Worm (Caenorhabditis elegans) whole organism, late embryonic: ENCODE results near the gene elo-2.

Experiments used
- C08G9.2 ChIP-seq: sonication (generic microtip); optimal IDR thresholded peaks from 2 replicates; lab custom pipeline; 2016; ENCODE audit warnings: mild to moderate bottlenecking, missing genetic modification characterization, moderate library complexity, missing compliant biosample characterization
- K09A11.1 ChIP-seq: sonication (generic microtip); optimal IDR thresholded peaks from 2 replicates; lab custom pipeline; 2017; ENCODE audit warnings: antibody characterized with exemption, mild to moderate bottlenecking, missing genetic modification characterization, missing compliant biosample characterization; ENCODE audit not compliant: insufficient read depth
- T23F11.4 ChIP-seq: fragments of 200-800 bp; sonication (Bioruptor generic); optimal IDR thresholded peaks from 2 replicates; lab custom pipeline; 2018; ENCODE audit warnings: mild to moderate bottlenecking, missing genetic modification characterization, missing compliant biosample characterization
- Y22D7AL.16 ChIP-seq: sonication (generic microtip); optimal IDR thresholded peaks from 2 replicates; lab custom pipeline; 2016; ENCODE audit warnings: missing genetic modification characterization, missing compliant biosample characterization
- ahr-1 ChIP-seq: sonication (generic microtip); optimal IDR thresholded peaks from 2 replicates; lab custom pipeline; 2016; ENCODE audit warnings: missing genetic modification characterization, missing compliant biosample characterization
- ceh-2 ChIP-seq: sonication (generic microtip); optimal IDR thresholded peaks from 2 replicates; lab custom pipeline; 2016; ENCODE audit warnings: missing genotype, missing genetic modification characterization, missing compliant biosample characterization
- ceh-22 ChIP-seq: sonication (generic microtip); optimal IDR thresholded peaks from 2 replicates; lab custom pipeline; 2017; ENCODE audit warnings: missing biosample characterization, missing genetic modification characterization
- ceh-24 ChIP-seq: sonication (generic microtip); optimal IDR thresholded peaks from 2 replicates; lab custom pipeline; 2016; ENCODE audit warnings: mild to moderate bottlenecking, missing genetic modification characterization, missing compliant biosample characterization
- ceh-30 ChIP-seq: fragments of 150-350 bp; optimal IDR thresholded peaks from 2 replicates; lab custom pipeline; 2014; ENCODE audit warnings: missing biosample characterization, missing genetic modification characterization
- ceh-48 ChIP-seq: sonication (generic microtip); optimal IDR thresholded peaks from 2 replicates; lab custom pipeline; 2016; ENCODE audit warnings: missing genetic modification characterization, inconsistent platforms, missing compliant biosample characterization
- elt-4 ChIP-seq: sonication (generic microtip); optimal IDR thresholded peaks from 2 replicates; lab custom pipeline; 2016; ENCODE audit warnings: missing genetic modification characterization, missing compliant biosample characterization
- ets-4 ChIP-seq: sonication (generic microtip); optimal IDR thresholded peaks from 2 replicates; lab custom pipeline; 2016; ENCODE audit warnings: missing genetic modification characterization, missing compliant biosample characterization
- eyg-1 ChIP-seq: sonication (generic microtip); optimal IDR thresholded peaks from 2 replicates; lab custom pipeline; 2016; ENCODE audit warnings: missing genotype, missing genetic modification characterization, missing compliant biosample characterization
- fax-1 ChIP-seq: sonication (generic microtip); optimal IDR thresholded peaks from 2 replicates; lab custom pipeline; 2016; ENCODE audit warnings: missing genotype, missing genetic modification characterization, missing compliant biosample characterization
- fkh-10 ChIP-seq: fragments of 150-350 bp; optimal IDR thresholded peaks from 2 replicates; lab custom pipeline; 2014; ENCODE audit warnings: missing biosample characterization, missing genetic modification reagents, missing genetic modification characterization
- gmeb-2 ChIP-seq: sonication (generic microtip); optimal IDR thresholded peaks from 2 replicates; lab custom pipeline; 2016; ENCODE audit warnings: missing genetic modification characterization, inconsistent platforms, missing compliant biosample characterization
- hlh-13 ChIP-seq: fragments of 200-800 bp; sonication (Bioruptor generic); optimal IDR thresholded peaks from 2 replicates; lab custom pipeline; 2018; ENCODE audit warnings: mild to moderate bottlenecking, missing genetic modification characterization, missing compliant biosample characterization
- hlh-30 ChIP-seq: sonication (generic microtip); optimal IDR thresholded peaks from 2 replicates; lab custom pipeline; 2017; ENCODE audit warnings: antibody characterized with exemption, missing genetic modification characterization, missing compliant biosample characterization; ENCODE audit not compliant: insufficient read depth
- madf-2 ChIP-seq: sonication (generic microtip); optimal IDR thresholded peaks from 2 replicates; lab custom pipeline; 2017; ENCODE audit warnings: missing genetic modification characterization, missing compliant biosample characterization
- mec-3 ChIP-seq: sonication (generic microtip); optimal IDR thresholded peaks from 2 replicates; lab custom pipeline; 2016; ENCODE audit warnings: borderline replicate concordance, missing genetic modification characterization, missing compliant biosample characterization
- nhr-232 ChIP-seq: sonication (generic microtip); optimal IDR thresholded peaks from 2 replicates; lab custom pipeline; 2016; ENCODE audit warnings: missing genetic modification characterization, missing compliant biosample characterization
- npax-4 ChIP-seq: sonication (generic microtip); optimal IDR thresholded peaks from 2 replicates; lab custom pipeline; 2016; ENCODE audit warnings: missing genetic modification characterization, missing compliant biosample characterization
- pag-3 ChIP-seq: sonication (generic microtip); optimal IDR thresholded peaks from 2 replicates; lab custom pipeline; 2016; ENCODE audit warnings: missing compliant biosample characterization, missing genetic modification characterization, borderline replicate concordance
- pat-9 ChIP-seq: fragments of 200-800 bp; sonication (Bioruptor generic); optimal IDR thresholded peaks from 2 replicates; lab custom pipeline; 2018; ENCODE audit warnings: mild to moderate bottlenecking, missing genetic modification characterization, moderate library complexity, missing compliant biosample characterization
- pax-1 ChIP-seq: fragments of 150-350 bp; optimal IDR thresholded peaks from 2 replicates; lab custom pipeline; 2014; ENCODE audit warnings: missing biosample characterization, missing genetic modification characterization
- pha-2 ChIP-seq: sonication (generic microtip); optimal IDR thresholded peaks from 2 replicates; lab custom pipeline; 2017; ENCODE audit warnings: mild to moderate bottlenecking, missing genetic modification characterization, missing compliant biosample characterization
- pha-4 ChIP-seq: fragments of 150-350 bp; optimal IDR thresholded peaks from 2 replicates; lab custom pipeline; 2018; ENCODE audit warnings: missing biosample characterization, missing genetic modification reagents, missing genetic modification characterization
- pqm-1 ChIP-seq: sonication (generic microtip); optimal IDR thresholded peaks from 2 replicates; lab custom pipeline; 2016; ENCODE audit warnings: missing genetic modification characterization, missing compliant biosample characterization
- pros-1 ChIP-seq: fragments of 150-350 bp; optimal IDR thresholded peaks from 2 replicates; lab custom pipeline; 2014; ENCODE audit warnings: missing biosample characterization, missing genetic modification reagents, missing genetic modification characterization
- ref-2 ChIP-seq: sonication (generic microtip); optimal IDR thresholded peaks from 2 replicates; lab custom pipeline; 2016; ENCODE audit warnings: missing genetic modification characterization, missing compliant biosample characterization
- rnt-1 ChIP-seq: sonication (generic microtip); optimal IDR thresholded peaks from 2 replicates; lab custom pipeline; 2016; ENCODE audit warnings: missing genetic modification characterization, missing compliant biosample characterization
- sox-2 ChIP-seq: fragments of 200-800 bp; sonication (Bioruptor generic); IDR thresholded peaks from 2 replicates; pipeline ENCODE4 v1.3.6; 2022; ENCODE audit warnings: missing genetic modification reagents, missing genetic modification characterization, missing compliant biosample characterization
- sox-4 ChIP-seq: sonication (generic microtip); optimal IDR thresholded peaks from 2 replicates; lab custom pipeline; 2017; ENCODE audit warnings: mild to moderate bottlenecking, missing genetic modification characterization, inconsistent platforms, missing compliant biosample characterization
- tbx-7 ChIP-seq: sonication (generic microtip); optimal IDR thresholded peaks from 2 replicates; lab custom pipeline; 2016; ENCODE audit warnings: missing genotype, missing genetic modification characterization, missing compliant biosample characterization
- ttx-3 ChIP-seq: sonication (generic microtip); optimal IDR thresholded peaks from 2 replicates; lab custom pipeline; 2016; ENCODE audit warnings: missing genetic modification reagents, missing genetic modification characterization, missing compliant biosample characterization
- unc-3 ChIP-seq, 2 experiments: fragments of 200-800 bp in 1 of 2; sonication (Bioruptor generic) in 1 of 2; sonication (generic microtip) in 1 of 2; conservative IDR thresholded peaks in 1 of 2; optimal IDR thresholded peaks in 1 of 2; 2 replicates each; pipeline versions ENCODE4 v1.3.6 to Lab custom; 2016 to 2022; ENCODE audit warnings: missing compliant biosample characterization in 2 of 2, missing genetic modification characterization in 2 of 2, missing genetic modification reagents in 1 of 2
- unc-42 ChIP-seq: sonication (generic microtip); optimal IDR thresholded peaks from 2 replicates; lab custom pipeline; 2016; ENCODE audit warnings: missing genotype, missing genetic modification characterization, missing compliant biosample characterization
- unc-55 ChIP-seq: sonication (generic microtip); optimal IDR thresholded peaks from 2 replicates; lab custom pipeline; 2017; ENCODE audit warnings: missing biosample characterization, missing genetic modification reagents, missing genetic modification characterization
- unc-86 ChIP-seq: sonication (generic microtip); optimal IDR thresholded peaks from 2 replicates; lab custom pipeline; 2016; ENCODE audit warnings: missing genetic modification characterization, missing compliant biosample characterization
- ztf-16 ChIP-seq: sonication (generic microtip); optimal IDR thresholded peaks from 2 replicates; lab custom pipeline; 2017; ENCODE audit warnings: missing genetic modification characterization, missing compliant biosample characterization

The elo-2 gene

ce11 chrIV:17473034-17473433 lies 5.8 kb upstream of the elo-2 start, which contains the start of gene gba-3:
TSS of gene gba-3 (plus strand) at chrIV:17473334.
- TF ChIP-seq unc-42 (tag; lab: Kevin White, UChicago) (no peak), unc-86 (tag; lab: Kevin White, UChicago) (no peak), K09A11.1 (tag; lab: Kevin White, UChicago) (no peak), tbx-7 (tag; lab: Kevin White, UChicago) (no peak), pax-1 (tag; lab: Kevin White, UChicago) (no peak)

ce11 chrIV:17471870-17472459 lies 4.8 kb upstream of the elo-2 start, which contains the start of gene epic-1:
TSS of gene epic-1 (minus strand) at chrIV:17471920.
- no peak for TF ChIP-seq unc-55 (GFP tag; lab: Kevin White, UChicago)
- TF ChIP-seq eyg-1 (tag; lab: Kevin White, UChicago), result no peak
- no peak for TF ChIP-seq pros-1 (tag; lab: Kevin White, UChicago)
- no peak for TF ChIP-seq gmeb-2 (tag; lab: Kevin White, UChicago)
- no peak for TF ChIP-seq fkh-10 (GFP tag; lab: Kevin White, UChicago)
- TF ChIP-seq hlh-30 (tag; lab: Kevin White, UChicago), result no peak
- no peak for TF ChIP-seq ceh-2 (tag; lab: Kevin White, UChicago)
- TF ChIP-seq Y22D7AL.16 (tag; lab: Kevin White, UChicago), result no peak
- TF ChIP-seq ceh-30 (tag; lab: Kevin White, UChicago), result no peak
- no peak for TF ChIP-seq ztf-16 (tag; lab: Kevin White, UChicago)
- no peak for TF ChIP-seq elt-4 (tag; lab: Kevin White, UChicago)
- no peak for TF ChIP-seq pqm-1 (tag; lab: Kevin White, UChicago)
- no peak for TF ChIP-seq tbx-7 (tag; lab: Kevin White, UChicago)
- TF ChIP-seq T23F11.4, result no peak
- TF ChIP-seq pax-1 (tag; lab: Kevin White, UChicago), result no peak
- TF ChIP-seq unc-3 (GFP tag; conservative IDR thresholded peaks at IDR 0.05; lab: Robert Waterston, UW), result no peak
- TF ChIP-seq unc-3 (tag; optimal IDR thresholded peaks at IDR 0.05; lab: Kevin White, UChicago), result no peak
- TF ChIP-seq ceh-24 (tag; lab: Kevin White, UChicago), result no peak

ce11 chrIV:17470096-17470602 lies 2.9 kb upstream of the elo-2 start, which contains the start of gene F11E6.4:
TSS of gene F11E6.4 (minus strand) at chrIV:17470354.
- TF ChIP-seq ceh-2 (tag; lab: Kevin White, UChicago) (no peak), mec-3 (tag; lab: Kevin White, UChicago) (no peak), pag-3 (tag; lab: Kevin White, UChicago) (no peak), ets-4 (tag; lab: Kevin White, UChicago) (no peak), pha-2 (tag; lab: Kevin White, UChicago) (no peak), ttx-3 (tag; lab: Kevin White, UChicago) (no peak), sox-2 (GFP tag; lab: Robert Waterston, UW) (no peak), npax-4 (no peak), sox-4 (tag; lab: Kevin White, UChicago) (no peak), ahr-1 (tag; lab: Kevin White, UChicago) (no peak)

DNA sequence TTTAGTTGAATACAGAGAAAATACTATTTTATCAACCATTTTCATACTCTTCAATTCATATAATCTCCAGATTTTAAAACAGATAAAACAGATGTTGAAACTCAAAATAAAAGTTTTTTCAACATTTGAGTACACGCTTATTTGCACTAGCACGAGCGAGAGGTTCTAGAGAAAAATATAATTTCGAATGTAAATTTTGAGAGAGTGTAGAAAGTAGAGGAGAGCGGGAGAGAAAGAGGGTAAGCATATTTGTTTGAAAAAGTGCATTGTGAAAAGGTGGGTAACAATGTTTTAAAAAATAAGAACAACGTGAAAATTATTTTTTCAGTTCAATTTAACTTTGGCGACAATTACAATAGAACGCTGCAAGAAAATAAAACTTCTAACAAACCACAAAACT lies 617 bp upstream of the elo-2 start:
- TF ChIP-seq fax-1 (tag; lab: Kevin White, UChicago) (no peak), unc-42 (tag; lab: Kevin White, UChicago) (peak; percentile 7), ceh-22 (no peak)

ce11 chrIV:17465886-17466285 lies 1.3 kb downstream of the elo-2 start, which contains the start of gene F11E6.6:
TSS of gene F11E6.6 (minus strand) at chrIV:17465986.
- TF ChIP-seq eyg-1 (tag; lab: Kevin White, UChicago) (no peak), K09A11.1 (tag; lab: Kevin White, UChicago) (no peak), rnt-1 (tag; lab: Kevin White, UChicago) (no peak), pha-4 (tag; lab: Kevin White, UChicago) (no peak), sox-4 (tag; lab: Kevin White, UChicago) (no peak), ref-2 (tag; lab: Kevin White, UChicago) (no peak), gmeb-2 (tag; lab: Kevin White, UChicago) (no peak), madf-2 (tag; lab: Kevin White, UChicago) (no peak), C08G9.2 (tag; lab: Kevin White, UChicago) (no peak), pat-9 (tag; lab: Kevin White, UChicago) (no peak), nhr-232 (tag; lab: Kevin White, UChicago) (no peak), unc-86 (tag; lab: Kevin White, UChicago) (no peak), hlh-30 (tag; lab: Kevin White, UChicago) (no peak), ttx-3 (tag; lab: Kevin White, UChicago) (no peak), ceh-48 (no peak), sox-2 (GFP tag; lab: Robert Waterston, UW) (no peak), hlh-13 (GFP tag; lab: Kevin White, UChicago) (no peak)
- TF ChIP-seq, all 69 proteins: peak for 0
